Worm (Caenorhabditis elegans) whole organism, L2 larva: Measurements from ENCODE around the gene srh-243.

ENCODE experiments used
- aly-2 ChIP-seq: fragments of 150-350 bp; optimal IDR thresholded peaks from 2 replicates; lab custom pipeline; 2014; ENCODE audit warnings: missing biosample characterization, missing genetic modification characterization
- ama-1 ChIP-seq: fragments of 150-350 bp; optimal IDR thresholded peaks from 2 replicates; lab custom pipeline; 2018; ENCODE audit warnings: inconsistent platforms
- elt-3 ChIP-seq: sonication (generic microtip); optimal IDR thresholded peaks from 2 replicates; lab custom pipeline; 2017; ENCODE audit warnings: missing biosample characterization, missing genetic modification characterization
- mdl-1 ChIP-seq, 2 experiments: fragments of 150-350 bp in 1 of 2; sonication (generic microtip) in 1 of 2; optimal IDR thresholded peaks; 2 replicates each; lab custom pipeline; 2017; ENCODE audit warnings: missing biosample characterization in 2 of 2, missing genetic modification characterization in 2 of 2
- nhr-11 ChIP-seq: fragments of 150-350 bp; optimal IDR thresholded peaks from 2 replicates; lab custom pipeline; 2014; ENCODE audit warnings: missing biosample characterization, missing genetic modification characterization
- nhr-237 ChIP-seq: fragments of 150-350 bp; optimal IDR thresholded peaks from 2 replicates; lab custom pipeline; 2014; ENCODE audit warnings: missing biosample characterization, missing genetic modification characterization
- nhr-6 ChIP-seq: fragments of 150-350 bp; optimal IDR thresholded peaks from 2 replicates; lab custom pipeline; 2014; ENCODE audit warnings: missing biosample characterization, missing genetic modification characterization
- peb-1 ChIP-seq: fragments of 150-350 bp; optimal IDR thresholded peaks from 2 replicates; lab custom pipeline; 2014; ENCODE audit warnings: missing biosample characterization, missing genetic modification characterization
- skn-1 ChIP-seq: sonication (generic microtip); optimal IDR thresholded peaks from 2 replicates; lab custom pipeline; 2017; ENCODE audit warnings: missing biosample characterization, missing genetic modification characterization
- sma-3 ChIP-seq: sonication (generic microtip); optimal IDR thresholded peaks from 2 replicates; lab custom pipeline; 2016; ENCODE audit warnings: missing genetic modification reagents, missing genetic modification characterization, missing compliant biosample characterization
- snpc-4 ChIP-seq: fragments of 150-350 bp; optimal IDR thresholded peaks from 2 replicates; lab custom pipeline; 2014; ENCODE audit warnings: missing biosample characterization, missing genetic modification characterization
- unc-62 ChIP-seq: fragments of 150-350 bp; optimal IDR thresholded peaks from 2 replicates; lab custom pipeline; 2014; ENCODE audit warnings: missing biosample characterization, missing genetic modification reagents, missing genetic modification characterization
- ztf-11 ChIP-seq: sonication (generic microtip); optimal IDR thresholded peaks from 2 replicates; lab custom pipeline; 2017; ENCODE audit warnings: missing biosample characterization, missing genetic modification characterization

ce11 chrV:2909525-2909924 lies 39.3 kb downstream of the srh-243 start, which contains the start of gene zmp-3:
- TF ChIP-seq peb-1 (tag; lab: Kevin White, UChicago) (no peak), elt-3 (tag; lab: Kevin White, UChicago) (no peak), mdl-1 (tag; optimal IDR thresholded peaks at IDR 0.05; lab: Kevin White, UChicago) (no peak), unc-62 (GFP tag; lab: Kevin White, UChicago) (no peak), nhr-11 (no peak), aly-2 (tag; lab: Kevin White, UChicago) (no peak), ztf-11 (no peak), nhr-237 (tag; lab: Kevin White, UChicago) (no peak), skn-1 (tag; lab: Kevin White, UChicago) (no peak), ama-1 (no peak), snpc-4 (no peak), nhr-6 (tag; lab: Kevin White, UChicago) (no peak), sma-3 (GFP tag; lab: Kevin White, UChicago) (no peak)
